Worm (Caenorhabditis elegans) whole organism, L1 larva: ENCODE measurements around the gene C07C7.1.
A peak's percentile ranks its signal among the peaks of the same experiment; 100 is the strongest.

Experiments used
- C16A3.4 ChIP-seq: fragments of 150-350 bp; optimal IDR thresholded peaks from 2 replicates; lab custom pipeline; 2014; ENCODE audit warnings: missing biosample characterization, missing genetic modification characterization
- F16B12.6 ChIP-seq: fragments of 150-350 bp; optimal IDR thresholded peaks from 2 replicates; lab custom pipeline; 2014; ENCODE audit warnings: missing biosample characterization, missing genetic modification characterization
- Y116A8C.19 ChIP-seq: sonication (generic microtip); optimal IDR thresholded peaks from 2 replicates; lab custom pipeline; 2016; ENCODE audit warnings: missing compliant biosample characterization, missing genetic modification characterization, borderline replicate concordance
- alr-1 ChIP-seq: fragments of 200-800 bp; sonication (Bioruptor generic); optimal IDR thresholded peaks from 2 replicates; lab custom pipeline; 2018; ENCODE audit warnings: borderline replicate concordance, mild to moderate bottlenecking, missing genetic modification characterization, missing compliant biosample characterization
- blmp-1 ChIP-seq: fragments of 150-350 bp; optimal IDR thresholded peaks from 2 replicates; lab custom pipeline; 2014; ENCODE audit warnings: missing biosample characterization, missing genetic modification characterization
- ceh-63 ChIP-seq: fragments of 200-800 bp; sonication (Bioruptor generic); optimal IDR thresholded peaks from 2 replicates; lab custom pipeline; 2018; ENCODE audit warnings: mild to moderate bottlenecking, missing genetic modification characterization, missing compliant biosample characterization
- ceh-8 ChIP-seq: fragments of 200-800 bp; sonication (Bioruptor generic); optimal IDR thresholded peaks from 2 replicates; lab custom pipeline; 2018; ENCODE audit warnings: mild to moderate bottlenecking, missing genetic modification characterization, moderate library complexity, missing compliant biosample characterization
- ceh-90 ChIP-seq: sonication (generic microtip); optimal IDR thresholded peaks from 2 replicates; lab custom pipeline; 2016; ENCODE audit warnings: missing genetic modification characterization, missing compliant biosample characterization
- ces-1 ChIP-seq: fragments of 150-350 bp; optimal IDR thresholded peaks from 2 replicates; lab custom pipeline; 2014; ENCODE audit warnings: missing biosample characterization, missing genetic modification reagents, missing genetic modification characterization
- dpl-1 ChIP-seq, 3 experiments: fragments of 150-350 bp in 2 of 3; sonication (generic microtip) in 1 of 3; optimal IDR thresholded peaks; 2 replicates each; lab custom pipeline; 2014 to 2017; ENCODE audit warnings: missing biosample characterization in 3 of 3, missing genetic modification characterization in 3 of 3, missing genetic modification reagents in 3 of 3
- efl-1 ChIP-seq, 4 experiments: fragments of 150-350 bp; optimal IDR thresholded peaks in 3 of 4; peaks in 1 of 4; 1 replicate in 1 of 4; 2 replicates in 3 of 4; lab custom pipeline; 2014; ENCODE audit warnings: missing biosample characterization in 2 of 4, missing genetic modification characterization in 2 of 4, missing genetic modification reagents in 2 of 4
- efl-3 ChIP-seq: fragments of 200-800 bp; sonication (Bioruptor generic); optimal IDR thresholded peaks from 2 replicates; lab custom pipeline; 2018; ENCODE audit warnings: mild to moderate bottlenecking, missing genetic modification characterization, missing compliant biosample characterization
- egl-13 ChIP-seq: sonication (generic microtip); optimal IDR thresholded peaks from 2 replicates; lab custom pipeline; 2016; ENCODE audit warnings: missing genotype, missing genetic modification reagents, missing genetic modification characterization, missing compliant biosample characterization
- egl-27 ChIP-seq, 2 experiments: fragments of 150-350 bp in 1 of 2; sonication (generic microtip); optimal IDR thresholded peaks; 3 replicates each; lab custom pipeline; 2017 to 2018; ENCODE audit warnings: missing biosample characterization in 2 of 2, missing genetic modification characterization in 2 of 2, missing genetic modification reagents in 2 of 2
- elt-2 ChIP-seq: sonication (generic microtip); optimal IDR thresholded peaks from 2 replicates; lab custom pipeline; 2016; ENCODE audit warnings: missing genetic modification characterization, mild to moderate bottlenecking, inconsistent platforms, missing compliant biosample characterization, missing genetic modification reagents
- elt-3 ChIP-seq, 6 experiments: fragments of 150-350 bp in 1 of 6; sonication (generic microtip); optimal IDR thresholded peaks; 2 replicates each; lab custom pipeline; 2017 to 2018; ENCODE audit warnings: missing biosample characterization in 6 of 6, missing genetic modification characterization in 6 of 6, inconsistent platforms in 1 of 6
- ets-5 ChIP-seq: fragments of 200-800 bp; sonication (Bioruptor generic); IDR thresholded peaks from 2 replicates; pipeline ENCODE4 v1.3.6; 2022; ENCODE audit warnings: missing genetic modification characterization, missing compliant biosample characterization
- fkh-8 ChIP-seq: sonication (generic microtip); optimal IDR thresholded peaks from 2 replicates; lab custom pipeline; 2016; ENCODE audit warnings: mild to moderate bottlenecking, missing genetic modification characterization, missing compliant biosample characterization
- grh-1 ChIP-seq: fragments of 200-800 bp; sonication (Bioruptor generic); IDR thresholded peaks from 2 replicates; pipeline ENCODE4 v1.3.6; 2022; ENCODE audit warnings: missing genetic modification reagents, missing genetic modification characterization, missing compliant biosample characterization
- hlh-4 ChIP-seq: sonication (generic microtip); optimal IDR thresholded peaks from 2 replicates; lab custom pipeline; 2016; ENCODE audit warnings: mild to moderate bottlenecking, missing genetic modification characterization, missing compliant biosample characterization
- irx-1 ChIP-seq: sonication (generic microtip); optimal IDR thresholded peaks from 2 replicates; lab custom pipeline; 2016; ENCODE audit warnings: missing genetic modification characterization, missing compliant biosample characterization
- lin-14 ChIP-seq: fragments of 200-800 bp; sonication (Bioruptor generic); optimal IDR thresholded peaks from 2 replicates; lab custom pipeline; 2018; ENCODE audit warnings: mild to moderate bottlenecking, missing genetic modification characterization, moderate library complexity, missing compliant biosample characterization
- lin-15B ChIP-seq: fragments of 150-350 bp; sonication (generic microtip); optimal IDR thresholded peaks from 3 replicates; lab custom pipeline; 2014; ENCODE audit warnings: missing biosample characterization, missing genetic modification characterization
- lin-35 ChIP-seq, 2 experiments: fragments of 150-350 bp; optimal IDR thresholded peaks; 2 replicates each; lab custom pipeline; 2014; ENCODE audit warnings: missing biosample characterization in 2 of 2, missing genetic modification characterization in 2 of 2, missing genetic modification reagents in 2 of 2
- lir-3 ChIP-seq: sonication (generic microtip); optimal IDR thresholded peaks from 2 replicates; lab custom pipeline; 2016; ENCODE audit warnings: mild to moderate bottlenecking, missing genetic modification characterization, moderate library complexity, missing compliant biosample characterization; ENCODE audit not compliant: poor library complexity
- mef-2 ChIP-seq: fragments of 150-350 bp; optimal IDR thresholded peaks from 2 replicates; lab custom pipeline; 2014; ENCODE audit warnings: missing biosample characterization, missing genetic modification characterization
- mep-1 ChIP-seq: fragments of 150-350 bp; optimal IDR thresholded peaks from 2 replicates; lab custom pipeline; 2014; ENCODE audit warnings: missing biosample characterization, missing genetic modification characterization
- nhr-12 ChIP-seq: sonication (generic microtip); optimal IDR thresholded peaks from 2 replicates; lab custom pipeline; 2017; ENCODE audit warnings: missing biosample characterization, missing genetic modification characterization
- nhr-19 ChIP-seq: fragments of 200-800 bp; sonication (Bioruptor generic); conservative IDR thresholded peaks from 2 replicates; pipeline ENCODE4 v1.3.6; 2022; ENCODE audit warnings: missing genetic modification characterization, missing compliant biosample characterization
- nhr-20 ChIP-seq: sonication (generic microtip); optimal IDR thresholded peaks from 2 replicates; lab custom pipeline; 2016; ENCODE audit warnings: mild to moderate bottlenecking, missing genetic modification characterization, missing compliant biosample characterization
- nhr-47 ChIP-seq: sonication (generic microtip); optimal IDR thresholded peaks from 2 replicates; lab custom pipeline; 2016; ENCODE audit warnings: mild to moderate bottlenecking, missing genetic modification characterization, moderate library complexity, missing compliant biosample characterization
- nhr-84 ChIP-seq: sonication (generic microtip); optimal IDR thresholded peaks from 2 replicates; lab custom pipeline; 2017; ENCODE audit warnings: missing biosample characterization, missing genetic modification characterization
- nhr-85 ChIP-seq: sonication (generic microtip); peaks from one replicate; lab custom pipeline; 2016; ENCODE audit warnings: missing genetic modification characterization, inconsistent platforms, missing compliant biosample characterization
- nhr-90 ChIP-seq: sonication (generic microtip); optimal IDR thresholded peaks from 2 replicates; lab custom pipeline; 2016; ENCODE audit warnings: mild to moderate bottlenecking, missing genetic modification characterization, missing compliant biosample characterization; ENCODE audit not compliant: poor library complexity
- pag-3 ChIP-seq: sonication (generic microtip); optimal IDR thresholded peaks from 2 replicates; lab custom pipeline; 2017; ENCODE audit warnings: missing genetic modification characterization, mild to moderate bottlenecking, missing compliant biosample characterization, antibody characterized with exemption, borderline replicate concordance; ENCODE audit not compliant: insufficient read depth
- pax-3 ChIP-seq: fragments of 200-800 bp; sonication (Bioruptor generic); optimal IDR thresholded peaks from 2 replicates; lab custom pipeline; 2018; ENCODE audit warnings: mild to moderate bottlenecking, missing genetic modification characterization, moderate library complexity, missing compliant biosample characterization
- skn-1 ChIP-seq: fragments of 150-350 bp; optimal IDR thresholded peaks from 2 replicates; lab custom pipeline; 2014; ENCODE audit warnings: missing biosample characterization, missing genetic modification characterization
- snpc-4 ChIP-seq: fragments of 150-350 bp; optimal IDR thresholded peaks from 2 replicates; lab custom pipeline; 2014; ENCODE audit warnings: missing biosample characterization, missing genetic modification characterization
- sox-4 ChIP-seq: sonication (generic microtip); optimal IDR thresholded peaks from 2 replicates; lab custom pipeline; 2016; ENCODE audit warnings: missing genetic modification characterization, missing compliant biosample characterization
- sptf-1 ChIP-seq: fragments of 150-350 bp; optimal IDR thresholded peaks from 2 replicates; lab custom pipeline; 2014; ENCODE audit warnings: missing biosample characterization, missing genetic modification characterization
- sup-37 ChIP-seq: fragments of 200-800 bp; sonication (Bioruptor generic); optimal IDR thresholded peaks from 2 replicates; lab custom pipeline; 2018; ENCODE audit warnings: mild to moderate bottlenecking, missing genetic modification characterization, missing compliant biosample characterization
- tbx-2 ChIP-seq: sonication (generic microtip); optimal IDR thresholded peaks from 2 replicates; lab custom pipeline; 2016; ENCODE audit warnings: missing genetic modification characterization, missing compliant biosample characterization
- unc-62 ChIP-seq: fragments of 150-350 bp; optimal IDR thresholded peaks from 2 replicates; lab custom pipeline; 2014; ENCODE audit warnings: missing biosample characterization, missing genetic modification reagents, missing genetic modification characterization
- unc-86 ChIP-seq: sonication (generic microtip); optimal IDR thresholded peaks from 2 replicates; lab custom pipeline; 2016; ENCODE audit warnings: missing genetic modification characterization, missing compliant biosample characterization
- unc-98 ChIP-seq: fragments of 200-800 bp; sonication (Bioruptor generic); IDR thresholded peaks from 2 replicates; pipeline ENCODE4 v1.3.6; 2022; ENCODE audit warnings: missing genetic modification characterization, missing compliant biosample characterization
- vab-15 ChIP-seq: sonication (generic microtip); optimal IDR thresholded peaks from 2 replicates; lab custom pipeline; 2017; ENCODE audit warnings: missing genotype, mild to moderate bottlenecking, missing genetic modification characterization, missing compliant biosample characterization
- zag-1 ChIP-seq: fragments of 150-350 bp; optimal IDR thresholded peaks from 2 replicates; lab custom pipeline; 2014; ENCODE audit warnings: missing biosample characterization, missing genetic modification characterization
- zip-4 ChIP-seq: fragments of 200-800 bp; sonication (Bioruptor generic); optimal IDR thresholded peaks from 2 replicates; lab custom pipeline; 2018; ENCODE audit warnings: mild to moderate bottlenecking, missing genetic modification characterization, moderate library complexity, missing compliant biosample characterization
- ztf-11 ChIP-seq, 2 experiments: sonication (generic microtip); optimal IDR thresholded peaks; 2 replicates each; lab custom pipeline; 2016 to 2017; ENCODE audit warnings: missing genetic modification characterization in 2 of 2, missing biosample characterization in 1 of 2, missing compliant biosample characterization in 1 of 2
- ztf-4 ChIP-seq: fragments of 150-350 bp; optimal IDR thresholded peaks from 2 replicates; lab custom pipeline; 2014; ENCODE audit warnings: missing biosample characterization, missing genetic modification characterization

The C07C7.1 gene

ce11 chrIV:9146819-9147518 lies 37.7 kb upstream of the C07C7.1 start, which contains the start of the genes rpb-12 and aly-2 (continued):
- TF ChIP-seq lin-35 (GFP tag; optimal IDR thresholded peaks at IDR 0.05; lab: Kevin White, UChicago) = peak; percentile 78 to 88
- peak; percentile 34 for TF ChIP-seq blmp-1
- TF ChIP-seq egl-13 (tag; lab: Kevin White, UChicago) = no peak
- no peak for TF ChIP-seq pag-3 (tag; lab: Kevin White, UChicago)
- TF ChIP-seq tbx-2 (tag; lab: Kevin White, UChicago) = peak; percentile 62
- TF ChIP-seq lin-14 (GFP tag; lab: Kevin White, UChicago) = peak; percentile 67
- peak; percentile 74 to 88 (median 79) for TF ChIP-seq dpl-1 (GFP tag; optimal IDR thresholded peaks at IDR 0.05; lab: Kevin White, UChicago)
- TF ChIP-seq grh-1 = no peak
- no peak for TF ChIP-seq C16A3.4 (tag; lab: Kevin White, UChicago)
- no peak for TF ChIP-seq sptf-1 (tag; lab: Kevin White, UChicago)
- no peak for TF ChIP-seq elt-3 (tag; optimal IDR thresholded peaks at IDR 0.05; lab: Kevin White, UChicago)
- no peak for TF ChIP-seq unc-62
- no peak for TF ChIP-seq nhr-47 (tag; lab: Kevin White, UChicago)
- TF ChIP-seq efl-1 (optimal IDR thresholded peaks at IDR 0.05; lab: Kevin White, UChicago) = peak; percentile 82 to 87
- peak; percentile 83 to 98 for TF ChIP-seq efl-1 (GFP tag; optimal IDR thresholded peaks at IDR 0.05 in 1 of 2; lab: Kevin White, UChicago)
- TF ChIP-seq sup-37 (GFP tag; lab: Kevin White, UChicago) = no peak
- peak; percentile 8 for TF ChIP-seq zip-4
- no peak for TF ChIP-seq vab-15
- no peak for TF ChIP-seq ceh-8 (GFP tag; lab: Kevin White, UChicago)
- TF ChIP-seq unc-98 = no peak
- TF ChIP-seq unc-86 (tag; lab: Kevin White, UChicago) = no peak
- TF ChIP-seq egl-27 (tag; optimal IDR thresholded peaks at IDR 0.05; lab: Kevin White, UChicago) = no peak
- no peak for TF ChIP-seq mef-2
- TF ChIP-seq lir-3 (tag; lab: Kevin White, UChicago) = no peak
- no peak for TF ChIP-seq nhr-84 (tag; lab: Kevin White, UChicago)
- no peak for TF ChIP-seq elt-2 (tag; lab: Kevin White, UChicago)
- no peak; the same call in 1 of the 2 replicates for TF ChIP-seq nhr-19 (GFP tag; lab: Robert Waterston, UW)
- no peak for TF ChIP-seq ztf-11 (tag; optimal IDR thresholded peaks at IDR 0.05; lab: Kevin White, UChicago)
- TF ChIP-seq F16B12.6 (tag; lab: Kevin White, UChicago) = peak; percentile 39
- TF ChIP-seq alr-1 (tag; lab: Kevin White, UChicago) = no peak
- no peak for TF ChIP-seq ets-5
- peak; percentile 75 for TF ChIP-seq lin-15B (tag; lab: Kevin White, UChicago)
- TF ChIP-seq nhr-20 = peak; percentile 57
- no peak for TF ChIP-seq Y116A8C.19 (tag; lab: Kevin White, UChicago)
- TF ChIP-seq nhr-85 = peak; percentile 57
- TF ChIP-seq irx-1 (tag; lab: Kevin White, UChicago) = no peak
- TF ChIP-seq zag-1 (tag; lab: Kevin White, UChicago) = no peak
- no peak for TF ChIP-seq ceh-63 (GFP tag; lab: Kevin White, UChicago)
- TF ChIP-seq snpc-4 (tag; lab: Kevin White, UChicago) = no peak
- no peak for TF ChIP-seq ces-1 (GFP tag; lab: Kevin White, UChicago)
- TF ChIP-seq hlh-4 (tag; lab: Kevin White, UChicago) = no peak
- TF ChIP-seq mep-1 (tag; lab: Kevin White, UChicago) = peak; percentile 68
- TF ChIP-seq nhr-12 (tag; lab: Kevin White, UChicago) = no peak
- TF ChIP-seq fkh-8 (tag; lab: Kevin White, UChicago) = peak; percentile 55
- TF ChIP-seq sox-4 (tag; lab: Kevin White, UChicago) = no peak
- peak; percentile 59 for TF ChIP-seq skn-1
- TF ChIP-seq nhr-90 (tag; lab: Kevin White, UChicago) = peak; percentile 23
- no peak for TF ChIP-seq efl-3 (GFP tag; lab: Kevin White, UChicago)
- no peak for TF ChIP-seq ceh-90 (tag; lab: Kevin White, UChicago)
- TF ChIP-seq pax-3 (tag; lab: Kevin White, UChicago) = no peak
- no peak for TF ChIP-seq ztf-4
